Worm (Caenorhabditis elegans): ENCODE measurements around the gene F20A1.8.

F20A1.8 gene

DNA sequence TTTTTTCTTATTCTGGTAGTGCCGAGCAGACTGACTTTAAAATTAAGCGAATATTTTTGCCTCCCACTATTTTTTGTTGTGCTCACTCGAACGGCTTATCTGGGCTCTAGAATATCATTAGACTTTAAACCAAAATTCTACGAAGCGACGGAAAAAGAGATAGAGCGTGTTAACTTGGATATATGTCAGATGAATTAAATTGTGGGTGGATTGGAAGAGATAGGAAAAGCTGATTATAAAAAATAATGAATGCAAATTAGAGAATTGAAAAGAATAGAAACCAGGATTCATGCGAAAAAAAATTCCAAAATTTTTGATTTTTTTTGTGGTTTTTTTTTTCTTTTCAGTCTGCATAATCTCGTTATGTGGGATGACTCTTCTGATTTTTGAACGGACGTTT lies 25.6 kb downstream of the F20A1.8 start, which contains the start of gene F20A1.4:
Gene F20A1.4 (minus strand): TSS at position 101 of the 400 bp plus-strand sequence.
- no peak for TF ChIP-seq ztf-4 (tag; optimal IDR thresholded peaks at IDR 0.05)
- no peak for TF ChIP-seq ceh-16 (tag; optimal IDR thresholded peaks at IDR 0.05)
- TF ChIP-seq eor-1 (tag; optimal IDR thresholded peaks at IDR 0.05): no peak
- no peak for TF ChIP-seq pha-4 (tag; optimal IDR thresholded peaks at IDR 0.05)
- TF ChIP-seq tbx-2 (tag; optimal IDR thresholded peaks at IDR 0.05): no peak
- no peak for TF ChIP-seq nhr-43 (tag; optimal IDR thresholded peaks at IDR 0.05; ENCODE audit: poor library complexity, severe bottlenecking)

DNA sequence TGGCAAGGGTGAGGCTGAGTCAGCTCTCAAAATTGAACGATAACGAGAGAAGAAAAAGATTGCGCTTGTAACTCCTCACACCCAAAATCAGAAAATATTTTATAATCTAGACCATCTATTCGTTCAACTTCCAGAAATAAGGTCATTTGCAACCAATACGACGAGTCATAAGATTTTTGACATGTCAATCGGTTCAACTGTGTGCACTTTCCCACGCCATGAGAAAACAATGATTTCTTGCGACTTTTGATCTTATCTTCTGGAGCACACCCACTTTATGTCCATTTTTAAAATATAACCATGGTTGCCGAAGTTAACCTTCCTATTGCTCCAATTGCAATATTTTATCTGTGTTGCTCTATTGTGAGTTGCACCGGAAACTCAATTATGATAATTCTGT lies 30.4 kb downstream of the F20A1.8 start, which contains the start of gene srsx-32:
Gene srsx-32 (plus strand): TSS at position 301 of the 400 bp plus-strand sequence.
- TF ChIP-seq elt-2 (tag; optimal IDR thresholded peaks at IDR 0.05) (no peak), aly-2 (tag; optimal IDR thresholded peaks at IDR 0.05) (no peak)

DNA sequence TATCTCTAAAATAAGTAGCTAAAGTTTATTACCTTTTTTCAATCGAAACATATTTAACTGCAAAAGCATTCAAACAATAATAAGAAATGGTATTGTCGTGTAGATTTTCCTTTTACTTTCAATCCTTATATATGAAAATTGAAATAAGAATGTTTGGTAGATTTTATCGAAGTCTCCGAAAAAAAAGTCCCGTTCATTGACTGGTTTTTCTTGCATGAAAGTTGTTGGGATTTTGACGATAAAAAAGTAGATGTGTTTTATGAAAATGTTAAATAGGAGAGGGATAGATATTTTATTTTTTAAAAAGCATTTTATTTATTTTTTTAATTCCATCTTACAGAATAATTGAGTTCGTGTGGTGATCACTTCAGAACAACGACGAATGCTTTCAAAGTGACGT lies 31.5 kb downstream of the F20A1.8 start, which contains the start of gene C33G8.13:
Gene C33G8.13 (minus strand): TSS at position 101 of the 400 bp plus-strand sequence.
- no peak for TF ChIP-seq lsy-12 (tag; optimal IDR thresholded peaks at IDR 0.05)
- no peak for TF ChIP-seq eor-1 (tag; optimal IDR thresholded peaks at IDR 0.05)
- TF ChIP-seq ztf-11 (tag; optimal IDR thresholded peaks at IDR 0.05): no peak
- TF ChIP-seq ztf-4 (tag; optimal IDR thresholded peaks at IDR 0.05): no peak
- no peak for TF ChIP-seq elt-3 (tag; optimal IDR thresholded peaks at IDR 0.05)
- no peak for TF ChIP-seq elt-2 (tag; optimal IDR thresholded peaks at IDR 0.05)
- TF ChIP-seq nhr-67 (tag; optimal IDR thresholded peaks at IDR 0.05): no peak
- TF ChIP-seq tbx-2 (tag; optimal IDR thresholded peaks at IDR 0.05): no peak

DNA sequence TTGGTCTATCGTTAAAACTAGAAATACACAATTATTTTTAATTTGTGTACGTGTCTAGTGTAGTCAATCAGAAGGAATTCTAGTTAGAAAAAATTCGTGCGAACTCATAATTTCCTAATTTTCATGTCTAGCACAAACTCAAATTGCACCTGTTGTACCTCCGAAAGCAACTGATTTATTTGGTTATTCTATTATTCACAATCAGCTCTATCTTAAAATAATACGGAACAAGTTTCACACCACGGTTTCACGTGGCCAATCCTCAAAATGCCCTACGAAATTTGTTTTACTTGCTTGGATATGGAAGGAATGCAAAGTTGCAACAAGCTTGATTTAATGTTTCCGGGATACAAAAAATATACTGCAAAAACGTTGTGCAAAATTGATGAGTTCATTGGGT lies 34.8 kb downstream of the F20A1.8 start, which contains the start of gene srw-127:
Gene srw-127 (plus strand): TSS at position 301 of the 400 bp plus-strand sequence.
- no peak for TF ChIP-seq unc-39 (tag; optimal IDR thresholded peaks at IDR 0.05)
- no peak for TF ChIP-seq ceh-28 (tag; optimal IDR thresholded peaks at IDR 0.05)
- TF ChIP-seq ceh-16 (tag; optimal IDR thresholded peaks at IDR 0.05): no peak
- no peak for TF ChIP-seq mml-1 (tag; optimal IDR thresholded peaks at IDR 0.05)
- TF ChIP-seq nhr-77 (tag; optimal IDR thresholded peaks at IDR 0.05): no peak
- TF ChIP-seq hmg-11 (tag; optimal IDR thresholded peaks at IDR 0.05): no peak
- no peak for TF ChIP-seq nhr-76 (tag; optimal IDR thresholded peaks at IDR 0.05)
- no peak for TF ChIP-seq nhr-43 (tag; optimal IDR thresholded peaks at IDR 0.05; ENCODE audit: poor library complexity, severe bottlenecking)
- TF ChIP-seq ceh-82 (tag; optimal IDR thresholded peaks at IDR 0.05): no peak
- no peak for TF ChIP-seq nhr-28 (tag; optimal IDR thresholded peaks at IDR 0.05)
- no peak for TF ChIP-seq jun-1 (tag; optimal IDR thresholded peaks at IDR 0.05)
- no peak for TF ChIP-seq eor-1 (tag; optimal IDR thresholded peaks at IDR 0.05)
- TF ChIP-seq nhr-67 (tag; optimal IDR thresholded peaks at IDR 0.05): no peak
- no peak for TF ChIP-seq fos-1 (tag; optimal IDR thresholded peaks at IDR 0.05)
- TF ChIP-seq elt-1 (tag; optimal IDR thresholded peaks at IDR 0.05): no peak
- TF ChIP-seq egl-5 (tag; optimal IDR thresholded peaks at IDR 0.05): no peak
- TF ChIP-seq nhr-25 (tag; optimal IDR thresholded peaks at IDR 0.05): no peak
- no peak for TF ChIP-seq nhr-12 (tag; optimal IDR thresholded peaks at IDR 0.05)

DNA sequence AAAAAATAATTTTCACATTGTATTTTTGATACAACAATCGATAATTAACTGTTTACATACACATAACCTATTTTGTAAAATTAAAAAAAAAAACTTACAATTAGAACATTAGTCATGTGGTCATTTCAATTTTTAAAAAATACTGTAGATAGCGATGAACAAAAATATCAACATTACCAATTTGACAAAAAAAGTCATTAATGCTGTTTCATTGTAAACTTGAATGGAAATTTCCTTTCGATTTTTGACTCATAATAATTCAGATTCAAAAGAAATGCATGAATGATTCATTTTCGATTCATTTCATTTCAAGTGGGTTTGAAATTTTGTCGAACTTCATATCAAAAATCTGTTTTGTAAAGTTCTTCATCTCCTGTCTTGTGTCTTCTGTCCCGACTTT lies 38.0 kb downstream of the F20A1.8 start, which contains the start of gene C33G8.2:
Gene C33G8.2 (plus strand): TSS at position 301 of the 400 bp plus-strand sequence.
- TF ChIP-seq egl-5 (tag; optimal IDR thresholded peaks at IDR 0.05) (no peak), ceh-16 (tag; optimal IDR thresholded peaks at IDR 0.05) (no peak), hmg-11 (tag; optimal IDR thresholded peaks at IDR 0.05) (no peak), fkh-10 (GFP tag; optimal IDR thresholded peaks at IDR 0.05) (no peak), lsy-12 (tag; optimal IDR thresholded peaks at IDR 0.05) (no peak), ztf-11 (tag; optimal IDR thresholded peaks at IDR 0.05) (no peak), ztf-4 (tag; optimal IDR thresholded peaks at IDR 0.05) (no peak), nhr-237 (tag; optimal IDR thresholded peaks at IDR 0.05) (no peak)

DNA sequence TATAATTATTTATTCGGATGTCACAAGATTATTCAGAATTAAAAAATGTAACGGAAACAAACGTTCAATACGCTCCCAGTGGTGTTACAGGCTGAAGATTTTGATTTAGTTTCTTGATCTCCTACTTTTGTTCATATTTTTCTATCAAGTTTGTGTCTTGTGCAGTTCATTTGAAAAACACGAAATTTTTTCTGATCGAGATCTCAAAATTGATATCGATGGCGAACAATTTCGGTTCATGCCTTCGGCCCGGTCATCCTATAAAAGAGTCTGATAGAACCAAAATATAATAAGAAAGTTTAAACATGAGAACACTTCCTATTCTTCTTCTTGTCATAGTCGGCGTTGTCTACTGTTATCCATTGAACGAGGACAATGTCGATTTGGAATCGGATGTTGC lies 40.1 kb downstream of the F20A1.8 start, which contains the start of gene drd-10:
Gene drd-10 (plus strand): TSS at position 301 of the 400 bp plus-strand sequence.
- no peak for TF ChIP-seq nhr-237 (tag; optimal IDR thresholded peaks at IDR 0.05)
- no peak for TF ChIP-seq lin-15B (tag; optimal IDR thresholded peaks at IDR 0.05)
- TF ChIP-seq elt-2 (tag; optimal IDR thresholded peaks at IDR 0.05): no peak
- TF ChIP-seq nhr-67 (tag; optimal IDR thresholded peaks at IDR 0.05): no peak

DNA sequence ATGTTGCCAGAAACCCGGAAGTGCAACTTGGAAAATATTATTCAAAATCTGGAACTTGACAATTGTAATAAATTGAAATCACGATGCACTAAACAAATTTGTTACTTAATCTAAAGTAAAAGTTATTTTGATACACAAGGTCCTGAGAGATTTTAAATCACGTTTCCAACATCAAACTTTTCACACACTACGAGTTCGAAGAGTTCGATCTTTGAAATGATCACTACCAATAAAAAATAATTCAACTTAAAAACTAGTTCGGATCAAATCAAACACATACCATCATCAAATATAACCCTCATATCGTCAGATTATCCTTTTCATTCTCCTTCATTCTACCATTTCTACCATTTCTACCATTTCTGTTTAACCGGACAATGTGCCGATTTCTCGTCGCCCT lies 41.4 kb downstream of the F20A1.8 start, which contains the start of gene spig-10:
Gene spig-10 (plus strand): TSS at position 301 of the 400 bp plus-strand sequence.
- TF ChIP-seq mml-1 (tag; optimal IDR thresholded peaks at IDR 0.05): no peak
- no peak for TF ChIP-seq nhr-23 (tag; optimal IDR thresholded peaks at IDR 0.05)
- no peak for TF ChIP-seq daf-12 (tag; optimal IDR thresholded peaks at IDR 0.05)
- no peak for TF ChIP-seq hmg-11 (tag; optimal IDR thresholded peaks at IDR 0.05)
- no peak for TF ChIP-seq jun-1 (tag; optimal IDR thresholded peaks at IDR 0.05)
- no peak for TF ChIP-seq sea-2 (GFP tag; optimal IDR thresholded peaks at IDR 0.05)
- no peak for TF ChIP-seq nhr-25 (tag; optimal IDR thresholded peaks at IDR 0.05)
- TF ChIP-seq nhr-12 (tag; optimal IDR thresholded peaks at IDR 0.05): no peak
- no peak for TF ChIP-seq nhr-237 (tag; optimal IDR thresholded peaks at IDR 0.05)
- TF ChIP-seq nhr-77 (tag; optimal IDR thresholded peaks at IDR 0.05): no peak
- TF ChIP-seq zag-1 (tag; optimal IDR thresholded peaks at IDR 0.05): no peak
- no peak for TF ChIP-seq ceh-28 (tag; optimal IDR thresholded peaks at IDR 0.05)
- TF ChIP-seq ZK546.5 (tag; optimal IDR thresholded peaks at IDR 0.05): no peak
- no peak for TF ChIP-seq unc-62 (GFP tag; optimal IDR thresholded peaks at IDR 0.05)
- TF ChIP-seq ceh-16 (tag; optimal IDR thresholded peaks at IDR 0.05): no peak
- TF ChIP-seq ama-1 (optimal IDR thresholded peaks at IDR 0.05): no peak
- no peak for TF ChIP-seq egl-27 (tag; optimal IDR thresholded peaks at IDR 0.05)
- no peak for TF ChIP-seq eor-1 (tag; optimal IDR thresholded peaks at IDR 0.05)
- no peak for TF ChIP-seq elt-2 (tag; optimal IDR thresholded peaks at IDR 0.05)
- no peak for TF ChIP-seq skn-1 (tag; optimal IDR thresholded peaks at IDR 0.05)
